Fruit fly (Drosophila melanogaster) whole organism, embryonic: ENCODE data around the gene CG4115.
A peak's percentile ranks its signal among the peaks of the same experiment; 100 is the strongest.

Experiments
- Bdp1 ChIP-seq: fragments of 200-800 bp; sonication (Bioruptor generic); optimal IDR thresholded peaks from 3 replicates; lab custom pipeline; 2016; ENCODE audit warnings: missing biosample characterization, missing genetic modification characterization
- Blimp-1 ChIP-seq: fragments of 200-800 bp; sonication (Bioruptor generic); optimal IDR thresholded peaks from 3 replicates; lab custom pipeline; 2018; ENCODE audit warnings: missing biosample characterization, missing genetic modification characterization, mild to moderate bottlenecking, moderate library complexity, missing genetic modification reagents
- C15 ChIP-seq: fragments of 200-800 bp; sonication (Bioruptor generic); IDR thresholded peaks from 3 replicates; pipeline ENCODE4 v1.3.6; 2022; ENCODE audit warnings: missing biosample characterization, missing genetic modification characterization
- CG10147 ChIP-seq: fragments of 200-800 bp; sonication (Bioruptor generic); optimal IDR thresholded peaks from 2 replicates; lab custom pipeline; 2019; ENCODE audit warnings: missing biosample characterization, mild to moderate bottlenecking, missing genetic modification characterization, moderate library complexity
- CG11696 ChIP-seq: fragments of 200-800 bp; sonication (Bioruptor generic); IDR thresholded peaks from 2 replicates; pipeline ENCODE4 v1.3.6; 2022; ENCODE audit warnings: missing biosample characterization, missing genetic modification characterization
- CG12769 ChIP-seq: fragments of 200-800 bp; sonication (Bioruptor generic); optimal IDR thresholded peaks from 2 replicates; lab custom pipeline; 2019; ENCODE audit warnings: missing biosample characterization, mild to moderate bottlenecking, missing genetic modification characterization, moderate library complexity
- CG14667 ChIP-seq: fragments of 200-800 bp; sonication (Bioruptor generic); IDR thresholded peaks from 2 replicates; pipeline ENCODE4 v1.3.6; 2022; ENCODE audit warnings: missing biosample characterization, missing genetic modification characterization
- CG14710 ChIP-seq: fragments of 200-800 bp; sonication (Bioruptor generic); optimal IDR thresholded peaks from 3 replicates; lab custom pipeline; 2019; ENCODE audit warnings: missing biosample characterization, mild to moderate bottlenecking, missing genetic modification characterization, moderate library complexity
- CG17359 ChIP-seq: fragments of 200-800 bp; sonication (Bioruptor generic); optimal IDR thresholded peaks from 3 replicates; lab custom pipeline; 2018; ENCODE audit warnings: missing biosample characterization, mild to moderate bottlenecking, missing genetic modification characterization, moderate library complexity
- CG17612 ChIP-seq: fragments of 200-800 bp; sonication (Bioruptor generic); IDR thresholded peaks from 2 replicates; pipeline ENCODE4 v1.3.6; 2022; ENCODE audit warnings: missing biosample characterization, missing genetic modification characterization
- CG2678 ChIP-seq: fragments of 200-800 bp; sonication (Bioruptor generic); optimal IDR thresholded peaks from 3 replicates; lab custom pipeline; 2019; ENCODE audit warnings: missing biosample characterization, mild to moderate bottlenecking, missing genetic modification characterization, moderate library complexity
- CG32532 ChIP-seq: fragments of 200-800 bp; sonication (Bioruptor generic); IDR thresholded peaks from 2 replicates; pipeline ENCODE4 v1.3.6; 2022; ENCODE audit warnings: missing biosample characterization, missing genetic modification characterization
- CG34224 ChIP-seq: fragments of 200-800 bp; sonication (Bioruptor generic); IDR thresholded peaks from 3 replicates; pipeline ENCODE4 v1.3.6; 2022; ENCODE audit warnings: missing biosample characterization, missing genetic modification characterization; ENCODE audit not compliant: partially characterized antibody
- CG43689 ChIP-seq: fragments of 200-800 bp; sonication (Bioruptor generic); IDR thresholded peaks from 2 replicates; pipeline ENCODE4 v1.3.6; 2022; ENCODE audit warnings: missing biosample characterization, missing genetic modification characterization
- CG6254 ChIP-seq: fragments of 200-800 bp; sonication (Bioruptor generic); optimal IDR thresholded peaks from 3 replicates; lab custom pipeline; 2017; ENCODE audit warnings: mild to moderate bottlenecking, missing biosample characterization, missing genetic modification reagents, missing genetic modification characterization
- CG6689 ChIP-seq: fragments of 200-800 bp; sonication (Bioruptor generic); IDR thresholded peaks from 2 replicates; pipeline ENCODE4 v1.3.6; 2022; ENCODE audit warnings: missing biosample characterization, missing genetic modification characterization
- CG7963 ChIP-seq: fragments of 200-800 bp; sonication (Bioruptor generic); IDR thresholded peaks from 3 replicates; pipeline ENCODE4 v1.3.6; 2022; ENCODE audit warnings: missing biosample characterization, missing genetic modification characterization; ENCODE audit not compliant: partially characterized antibody
- CG8924 ChIP-seq: fragments of 200-800 bp; optimal IDR thresholded peaks from 3 replicates; lab custom pipeline; 2019; ENCODE audit warnings: missing biosample characterization, mild to moderate bottlenecking, missing genetic modification characterization, moderate library complexity
- CG8944 ChIP-seq: fragments of 200-800 bp; sonication (Bioruptor generic); optimal IDR thresholded peaks from 3 replicates; lab custom pipeline; 2016; ENCODE audit warnings: missing biosample characterization, missing genetic modification characterization
- Dek ChIP-seq: fragments of 200-800 bp; sonication (Bioruptor generic); optimal IDR thresholded peaks from 3 replicates; lab custom pipeline; 2019; ENCODE audit warnings: missing biosample characterization, mild to moderate bottlenecking, missing genetic modification characterization, moderate library complexity
- Dp ChIP-seq: fragments of 200-800 bp; sonication (Bioruptor generic); optimal IDR thresholded peaks from 2 replicates; lab custom pipeline; 2018; ENCODE audit warnings: missing biosample characterization, mild to moderate bottlenecking, missing genetic modification characterization, moderate library complexity
- HmgZ ChIP-seq: fragments of 200-800 bp; sonication (Bioruptor generic); optimal IDR thresholded peaks from 2 replicates; lab custom pipeline; 2018; ENCODE audit warnings: missing biosample characterization, mild to moderate bottlenecking, missing genetic modification characterization
- Hr3 ChIP-seq: fragments of 200-800 bp; sonication (Bioruptor generic); optimal IDR thresholded peaks from 3 replicates; lab custom pipeline; 2016; ENCODE audit warnings: missing biosample characterization, missing genetic modification characterization
- Myb ChIP-seq: fragments of 200-800 bp; sonication (Bioruptor generic); optimal IDR thresholded peaks from 2 replicates; lab custom pipeline; 2016; ENCODE audit warnings: missing biosample characterization, missing genetic modification characterization
- Sox102F ChIP-seq: fragments of 200-800 bp; sonication (Bioruptor generic); optimal IDR thresholded peaks from 2 replicates; lab custom pipeline; 2018; ENCODE audit warnings: missing biosample characterization, mild to moderate bottlenecking, missing genetic modification characterization, moderate library complexity
- amos ChIP-seq: fragments of 200-800 bp; sonication (Bioruptor generic); IDR thresholded peaks from 2 replicates; pipeline ENCODE4 v1.3.6; 2022; ENCODE audit warnings: missing biosample characterization, missing genetic modification characterization; ENCODE audit not compliant: partially characterized antibody
- aop ChIP-seq: fragments of 200-800 bp; sonication (Bioruptor generic); IDR thresholded peaks from 2 replicates; pipeline ENCODE4 v1.3.6; 2022; ENCODE audit warnings: missing biosample characterization, missing genetic modification characterization
- bab2 ChIP-seq: fragments of 200-800 bp; sonication (Bioruptor generic); optimal IDR thresholded peaks from 2 replicates; lab custom pipeline; 2016; ENCODE audit warnings: missing biosample characterization, missing genetic modification characterization
- br ChIP-seq: fragments of >200 bp; optimal IDR thresholded peaks from 2 replicates; lab custom pipeline; 2017
- chif ChIP-seq, 2 experiments: fragments of 200-800 bp; sonication (Bioruptor generic); optimal IDR thresholded peaks; 3 replicates each; lab custom pipeline; 2016; ENCODE audit warnings: missing biosample characterization in 2 of 2, missing genetic modification characterization in 2 of 2
- corto ChIP-seq: fragments of 200-800 bp; sonication (Bioruptor generic); optimal IDR thresholded peaks from 2 replicates; lab custom pipeline; 2016; ENCODE audit warnings: missing biosample characterization, mild to moderate bottlenecking, missing genetic modification characterization, moderate library complexity
- fd3F ChIP-seq: fragments of 200-800 bp; sonication (Bioruptor generic); optimal IDR thresholded peaks from 2 replicates; lab custom pipeline; 2018; ENCODE audit warnings: missing biosample characterization, mild to moderate bottlenecking, missing genetic modification characterization, moderate library complexity
- fd64A ChIP-seq: fragments of 200-800 bp; sonication (Bioruptor generic); optimal IDR thresholded peaks from 3 replicates; lab custom pipeline; 2018; ENCODE audit warnings: missing biosample characterization, mild to moderate bottlenecking, missing genetic modification characterization
- fru ChIP-seq: fragments of >200 bp; optimal IDR thresholded peaks from 2 replicates; lab custom pipeline; 2017
- gfzf ChIP-seq: fragments of 200-800 bp; sonication (Bioruptor generic); optimal IDR thresholded peaks from 2 replicates; lab custom pipeline; 2016; ENCODE audit warnings: missing biosample characterization, mild to moderate bottlenecking, missing genetic modification characterization, moderate library complexity
- gro ChIP-seq: fragments of 200-800 bp; sonication (Bioruptor generic); optimal IDR thresholded peaks from 2 replicates; lab custom pipeline; 2016; ENCODE audit warnings: missing biosample characterization, missing genetic modification characterization
- ham ChIP-seq: fragments of 200-800 bp; sonication (Bioruptor generic); IDR thresholded peaks from 2 replicates; pipeline ENCODE4 v1.3.6; 2022; ENCODE audit warnings: missing biosample characterization, missing genetic modification characterization
- hb ChIP-seq: fragments of 200-800 bp; sonication (Bioruptor generic); IDR thresholded peaks from 3 replicates; pipeline ENCODE4 v1.3.6; 2022; ENCODE audit warnings: missing biosample characterization, missing genetic modification characterization; ENCODE audit not compliant: partially characterized antibody
- ind ChIP-seq: fragments of 200-800 bp; sonication (Bioruptor generic); optimal IDR thresholded peaks from 3 replicates; lab custom pipeline; 2016; ENCODE audit warnings: missing biosample characterization, missing genetic modification characterization
- inv ChIP-seq: fragments of 200-800 bp; sonication (Bioruptor generic); IDR thresholded peaks from 2 replicates; pipeline ENCODE4 v1.3.6; 2022; ENCODE audit warnings: missing biosample characterization, missing genetic modification characterization; ENCODE audit not compliant: partially characterized antibody
- kah ChIP-seq: fragments of 200-800 bp; sonication (Bioruptor generic); optimal IDR thresholded peaks from 2 replicates; lab custom pipeline; 2018; ENCODE audit warnings: missing biosample characterization, mild to moderate bottlenecking, missing genetic modification characterization
- lilli ChIP-seq: fragments of 200-800 bp; sonication (Bioruptor generic); optimal IDR thresholded peaks from 3 replicates; lab custom pipeline; 2016; ENCODE audit warnings: missing biosample characterization, missing genetic modification characterization
- nerfin-2 ChIP-seq: fragments of 200-800 bp; sonication (Bioruptor generic); IDR thresholded peaks from 2 replicates; pipeline ENCODE4 v1.3.6; 2022; ENCODE audit warnings: missing biosample characterization, missing genetic modification characterization; ENCODE audit not compliant: partially characterized antibody
- onecut ChIP-seq: fragments of 200-800 bp; sonication (Bioruptor generic); IDR thresholded peaks from 2 replicates; pipeline ENCODE4 v1.3.6; 2022; ENCODE audit warnings: missing biosample characterization, missing genetic modification characterization
- pfk ChIP-seq: fragments of 200-800 bp; sonication (Bioruptor generic); optimal IDR thresholded peaks from 2 replicates; lab custom pipeline; 2018; ENCODE audit warnings: missing biosample characterization, mild to moderate bottlenecking, missing genetic modification characterization, moderate library complexity
- pros ChIP-seq: fragments of 200-800 bp; sonication (Bioruptor generic); optimal IDR thresholded peaks from 3 replicates; lab custom pipeline; 2019; ENCODE audit warnings: missing biosample characterization, mild to moderate bottlenecking, missing genetic modification characterization, moderate library complexity
- ro ChIP-seq: fragments of 200-800 bp; sonication (Bioruptor generic); IDR thresholded peaks from 2 replicates; pipeline ENCODE4 v1.3.6; 2022; ENCODE audit warnings: missing biosample characterization, missing genetic modification characterization
- stc ChIP-seq: fragments of 200-800 bp; sonication (Bioruptor generic); IDR thresholded peaks from 2 replicates; pipeline ENCODE4 v1.3.6; 2022; ENCODE audit warnings: missing biosample characterization, missing genetic modification characterization
- stwl ChIP-seq: fragments of 200-800 bp; sonication (Bioruptor generic); optimal IDR thresholded peaks from 3 replicates; lab custom pipeline; 2018; ENCODE audit warnings: missing biosample characterization, mild to moderate bottlenecking, missing genetic modification characterization, moderate library complexity
- wor ChIP-seq: fragments of 200-800 bp; sonication (Bioruptor generic); IDR thresholded peaks from 2 replicates; pipeline ENCODE4 v1.3.6; 2022; ENCODE audit warnings: missing biosample characterization, missing genetic modification characterization

CG4115 gene

DNA sequence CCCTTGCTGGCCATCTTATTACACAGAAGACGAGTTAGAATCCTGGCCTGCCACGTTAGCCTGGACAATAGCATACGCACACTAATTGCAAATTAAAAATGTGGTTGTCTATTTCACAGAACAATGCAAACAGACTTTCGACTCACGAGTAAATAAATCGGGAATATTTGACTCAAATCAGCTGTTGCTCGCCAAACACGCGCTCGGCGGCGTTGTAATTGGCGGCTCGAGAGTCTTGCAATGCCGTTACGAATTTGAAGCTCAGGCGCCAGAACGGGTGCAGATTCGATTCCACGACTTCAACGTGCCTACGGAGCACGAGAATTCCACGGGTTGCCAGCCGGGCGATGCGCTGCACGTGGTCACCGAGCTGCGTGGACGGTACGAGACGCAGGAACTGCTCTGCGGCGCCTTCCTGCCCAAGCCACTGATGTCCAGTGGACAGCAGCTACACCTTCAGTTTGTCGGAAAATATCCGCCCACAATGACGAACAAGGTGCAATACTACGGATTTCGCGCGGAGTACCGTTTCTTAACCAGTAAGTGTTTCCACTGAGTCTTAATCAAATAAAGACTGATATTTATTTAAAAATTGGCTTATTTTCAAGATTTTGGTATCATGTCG, 42.0 kb downstream of the CG4115 start, which contains the start of gene DNAlig3 (continued):
- TF ChIP-seq stwl (tag; lab: Kevin White, UChicago) = peak; percentile 64
- TF ChIP-seq pfk (GFP tag; lab: Kevin White, UChicago) = no peak
- no peak for TF ChIP-seq lilli
- no peak for TF ChIP-seq C15 (GFP tag; lab: Robert Waterston, UW)
- TF ChIP-seq CG11696 = no peak
- no peak for TF ChIP-seq CG17359 (tag; lab: Kevin White, UChicago)
- TF ChIP-seq gfzf (GFP tag; lab: Kevin White, UChicago) = peak; percentile 27
- TF ChIP-seq ind (GFP tag; lab: Kevin White, UChicago) = no peak
- TF ChIP-seq CG6689 = no peak
- TF ChIP-seq CG14667 = no peak
- TF ChIP-seq fru = no peak
- TF ChIP-seq Dp (GFP tag; lab: Kevin White, UChicago) = peak; percentile 86
- TF ChIP-seq CG17612 = no peak
- TF ChIP-seq Myb (GFP tag; lab: Kevin White, UChicago) = peak; percentile 95
- peak; percentile 1 for TF ChIP-seq kah (GFP tag; lab: Kevin White, UChicago)
- TF ChIP-seq aop (GFP tag; lab: Robert Waterston, UW) = no peak
- no peak for TF ChIP-seq fd64A
- TF ChIP-seq CG43689 (GFP tag; lab: Robert Waterston, UW) = no peak
- TF ChIP-seq CG2678 (tag; lab: Kevin White, UChicago) = no peak
- no peak for TF ChIP-seq Hr3 (GFP tag; lab: Kevin White, UChicago)
- TF ChIP-seq inv (GFP tag; lab: Robert Waterston, UW) = peak; percentile 25; the same call in 1 of the 2 replicates
- no peak for TF ChIP-seq Bdp1
- TF ChIP-seq chif (GFP tag; optimal IDR thresholded peaks at IDR 0.05; lab: Kevin White, UChicago) = no peak
- no peak for TF ChIP-seq onecut (GFP tag; lab: Robert Waterston, UW)
- TF ChIP-seq corto (GFP tag; lab: Kevin White, UChicago) = no peak
- no peak for TF ChIP-seq Sox102F (GFP tag; lab: Kevin White, UChicago)
- no peak for TF ChIP-seq CG14710
- TF ChIP-seq hb = 0 out of 3 replicates have a peak, but pooled peaks have one; percentile 64
- no peak for TF ChIP-seq stc
- peak; percentile 52; the same call in 1 of the 2 replicates for TF ChIP-seq amos (GFP tag; lab: Robert Waterston, UW)
- no peak for TF ChIP-seq ro (GFP tag; lab: Robert Waterston, UW)
- TF ChIP-seq fd3F (GFP tag; lab: Kevin White, UChicago) = no peak
- TF ChIP-seq ham (GFP tag; lab: Robert Waterston, UW) = no peak
- no peak for TF ChIP-seq CG6254
- TF ChIP-seq CG10147 (GFP tag; lab: Kevin White, UChicago) = no peak
- no peak for TF ChIP-seq Blimp-1 (GFP tag; lab: Kevin White, UChicago)
- no peak for TF ChIP-seq HmgZ (tag; lab: Kevin White, UChicago)
- no peak for TF ChIP-seq gro (GFP tag; lab: Kevin White, UChicago)
- TF ChIP-seq CG7963 (GFP tag; lab: Robert Waterston, UW) = no peak
- TF ChIP-seq CG12769 = peak; percentile 83
- no peak for TF ChIP-seq wor
- TF ChIP-seq Dek = no peak
- no peak for TF ChIP-seq nerfin-2
- no peak for TF ChIP-seq CG8924 (tag; lab: Kevin White, UChicago)
- TF ChIP-seq br = no peak
- no peak for TF ChIP-seq pros (GFP tag; lab: Kevin White, UChicago)
- TF ChIP-seq CG8944 (GFP tag; lab: Kevin White, UChicago) = no peak
- TF ChIP-seq CG32532 (GFP tag; lab: Robert Waterston, UW) = no peak
- no peak for TF ChIP-seq bab2 (GFP tag; lab: Kevin White, UChicago)
- TF ChIP-seq CG34224 (GFP tag; lab: Robert Waterston, UW) = peak; percentile 57
